Worm (Caenorhabditis elegans): ENCODE measurements around the gene C08E3.14.

DNA sequence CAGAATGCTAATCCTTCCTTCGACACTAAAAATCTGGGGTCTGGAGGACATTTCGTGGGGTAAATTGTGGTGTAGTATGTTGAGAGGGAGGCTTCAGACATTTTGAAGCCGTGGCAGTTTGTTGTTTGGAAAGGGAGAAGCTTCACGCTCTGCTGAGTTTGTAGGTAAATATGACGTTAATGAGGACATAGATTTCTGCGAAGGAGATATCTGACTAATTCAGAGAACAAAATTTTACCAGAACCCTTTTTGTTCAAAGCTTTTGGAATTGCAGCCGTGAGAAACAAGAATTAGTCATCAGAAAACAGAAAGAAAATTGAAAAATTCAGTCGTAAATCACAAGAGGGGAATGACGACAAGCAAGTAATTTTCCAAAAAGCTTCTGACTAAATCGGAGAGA is 14.7 kb downstream of the C08E3.14 start, which contains the start of gene srh-72:
- no peak for TF ChIP-seq pes-1 (GFP tag; IDR thresholded peaks at IDR 0.05)
- no peak for TF ChIP-seq ama-1 (optimal IDR thresholded peaks at IDR 0.05)
- no peak for TF ChIP-seq aly-1 (tag; optimal IDR thresholded peaks at IDR 0.05)
- no peak for TF ChIP-seq scrt-1 (GFP tag; IDR thresholded peaks at IDR 0.05)
- no peak for TF ChIP-seq hnd-1 (tag; optimal IDR thresholded peaks at IDR 0.05)
- no peak for TF ChIP-seq F13C5.2 (tag; optimal IDR thresholded peaks at IDR 0.05)
- TF ChIP-seq sea-1 (GFP tag; conservative IDR thresholded peaks at IDR 0.05): no peak
- no peak for TF ChIP-seq B0310.2 (tag; optimal IDR thresholded peaks at IDR 0.05)
- no peak for TF ChIP-seq tbx-11 (GFP tag; IDR thresholded peaks at IDR 0.05)
- no peak for TF ChIP-seq flt-1 (GFP tag; IDR thresholded peaks at IDR 0.05)
- no peak for TF ChIP-seq ceh-36 (tag; optimal IDR thresholded peaks at IDR 0.05)

Data from whole organism, early embryonic.